Worm (Caenorhabditis elegans) whole organism, early embryonic: ENCODE measurements around the gene cku-80.

Experiments used
- B0310.2 ChIP-seq: sonication (generic microtip); optimal IDR thresholded peaks from 2 replicates; lab custom pipeline; 2016; ENCODE audit warnings: mild to moderate bottlenecking, missing genetic modification characterization, missing compliant biosample characterization
- aly-1 ChIP-seq: sonication (generic microtip); optimal IDR thresholded peaks from 2 replicates; lab custom pipeline; 2016; ENCODE audit warnings: missing genetic modification characterization, missing compliant biosample characterization
- ama-1 ChIP-seq: fragments of 150-350 bp; optimal IDR thresholded peaks from 2 replicates; lab custom pipeline; 2014
- ceh-36 ChIP-seq: sonication (generic microtip); optimal IDR thresholded peaks from 2 replicates; lab custom pipeline; 2016; ENCODE audit warnings: missing genetic modification characterization, inconsistent platforms, missing compliant biosample characterization
- flt-1 ChIP-seq: fragments of 200-800 bp; sonication (Bioruptor generic); IDR thresholded peaks from 2 replicates; pipeline ENCODE4 v1.3.6; 2022; ENCODE audit warnings: missing genetic modification characterization, missing compliant biosample characterization
- hmbx-1 ChIP-seq: sonication (generic microtip); optimal IDR thresholded peaks from 2 replicates; lab custom pipeline; 2016; ENCODE audit warnings: mild to moderate bottlenecking, missing genetic modification characterization, missing compliant biosample characterization
- hnd-1 ChIP-seq: sonication (generic microtip); optimal IDR thresholded peaks from 2 replicates; lab custom pipeline; 2016; ENCODE audit warnings: missing genetic modification characterization, missing compliant biosample characterization
- pes-1 ChIP-seq: fragments of 200-800 bp; sonication (Bioruptor generic); IDR thresholded peaks from 2 replicates; pipeline ENCODE4 v1.3.6; 2022; ENCODE audit warnings: missing genetic modification reagents, missing genetic modification characterization, missing compliant biosample characterization
- tbx-11 ChIP-seq: fragments of 200-800 bp; sonication (Bioruptor generic); IDR thresholded peaks from 2 replicates; pipeline ENCODE4 v1.3.6; 2022; ENCODE audit warnings: missing genetic modification characterization, missing compliant biosample characterization
- tbx-37 ChIP-seq: fragments of 200-800 bp; sonication (Bioruptor generic); conservative IDR thresholded peaks from 2 replicates; pipeline ENCODE4 v1.3.6; 2022; ENCODE audit warnings: missing genetic modification reagents, missing genetic modification characterization, missing compliant biosample characterization

DNA sequence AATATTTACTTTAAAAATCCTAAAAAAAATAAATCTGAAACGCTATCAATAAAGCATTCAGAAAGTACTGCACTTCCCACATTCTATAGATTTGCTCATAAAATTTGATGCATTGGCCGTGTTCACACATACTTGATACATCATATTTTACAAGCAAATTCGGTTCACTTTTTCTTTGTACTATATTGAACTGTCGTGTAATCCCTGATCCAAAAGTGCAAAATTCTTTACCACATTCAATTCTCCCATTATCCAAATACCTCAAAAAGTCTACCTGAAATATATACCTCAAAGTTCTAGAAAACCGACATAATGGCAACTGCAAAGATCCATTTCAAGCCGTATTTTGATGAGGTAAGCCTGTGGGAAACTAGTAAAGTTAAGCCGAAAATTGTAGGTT, 22.1 kb downstream of the cku-80 start, which contains the start of gene nex-3:
- TF ChIP-seq ama-1 (lab: Kevin White, UChicago) (no peak), aly-1 (no peak), ceh-36 (tag; lab: Kevin White, UChicago) (no peak), hnd-1 (tag; lab: Kevin White, UChicago) (no peak), pes-1 (no peak), tbx-11 (GFP tag; lab: Robert Waterston, UW) (no peak), flt-1 (GFP tag; lab: Robert Waterston, UW) (no peak), hmbx-1 (tag; lab: Kevin White, UChicago) (no peak), tbx-37 (no peak), B0310.2 (tag; lab: Kevin White, UChicago) (no peak)
